Fruit fly (Drosophila melanogaster): ENCODE measurements around the gene CG4390.

dm6 chr3R:20035887-20036286 lies 23.7 kb downstream of the CG4390 start, which contains the start of gene Regnase-1:
- peak; percentile 81 for TF ChIP-seq Max (GFP tag; optimal IDR thresholded peaks at IDR 0.05)
- TF ChIP-seq Kr (GFP tag; optimal IDR thresholded peaks at IDR 0.05): peak; percentile 36
- TF ChIP-seq croc (GFP tag; conservative IDR thresholded peaks at IDR 0.05): peak; percentile 66
- peak; percentile 97 for TF ChIP-seq CG17912 (GFP tag; optimal IDR thresholded peaks at IDR 0.05)
- peak; percentile 98 for TF ChIP-seq caup (GFP tag; optimal IDR thresholded peaks at IDR 0.05; ENCODE audit: severe bottlenecking)
- peak; percentile 96 for TF ChIP-seq CG13296 (GFP tag; optimal IDR thresholded peaks at IDR 0.05)
- peak; percentile 89 for TF ChIP-seq CG9876 (GFP tag; optimal IDR thresholded peaks at IDR 0.05)
- no peak for TF ChIP-seq usp (GFP tag; optimal IDR thresholded peaks at IDR 0.05)
